Fruit fly (Drosophila melanogaster) S2 (cell line): ENCODE data around the gene Est-P.

ENCODE experiments used
- CG8478 ChIP-seq: fragments of >200 bp; optimal IDR thresholded peaks from 2 replicates; lab custom pipeline; 2018
- CTCF ChIP-seq, 2 experiments: fragments of >200 bp; optimal IDR thresholded peaks; 2 replicates each; lab custom pipeline; 2018

Est-P gene

DNA sequence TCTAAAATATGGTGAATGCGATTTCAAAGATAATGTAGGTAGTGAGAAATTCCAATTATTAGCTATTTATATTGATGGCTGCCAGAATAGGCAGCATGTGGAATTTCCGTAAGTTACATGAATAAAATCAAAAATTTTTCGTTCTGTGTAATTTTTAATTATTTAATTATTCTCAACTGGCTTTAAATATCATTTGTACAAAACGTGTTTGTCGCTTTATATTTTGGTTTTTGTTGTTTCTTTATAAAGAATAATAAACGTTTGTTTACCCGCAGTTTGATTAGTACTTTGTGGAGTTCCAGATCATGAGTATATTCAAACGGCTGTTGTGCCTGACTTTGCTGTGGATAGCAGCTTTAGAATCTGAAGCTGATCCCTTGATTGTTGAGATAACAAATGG lies at the start of gene Est-P:
Est-P (plus strand) TSS at position 301 of the 400 bp plus-strand sequence.
- TF ChIP-seq CG8478 (lab: Kevin White, UChicago): no peak
- no peak for TF ChIP-seq CTCF (optimal IDR thresholded peaks at IDR 0.05; lab: Kevin White, UChicago)

DNA sequence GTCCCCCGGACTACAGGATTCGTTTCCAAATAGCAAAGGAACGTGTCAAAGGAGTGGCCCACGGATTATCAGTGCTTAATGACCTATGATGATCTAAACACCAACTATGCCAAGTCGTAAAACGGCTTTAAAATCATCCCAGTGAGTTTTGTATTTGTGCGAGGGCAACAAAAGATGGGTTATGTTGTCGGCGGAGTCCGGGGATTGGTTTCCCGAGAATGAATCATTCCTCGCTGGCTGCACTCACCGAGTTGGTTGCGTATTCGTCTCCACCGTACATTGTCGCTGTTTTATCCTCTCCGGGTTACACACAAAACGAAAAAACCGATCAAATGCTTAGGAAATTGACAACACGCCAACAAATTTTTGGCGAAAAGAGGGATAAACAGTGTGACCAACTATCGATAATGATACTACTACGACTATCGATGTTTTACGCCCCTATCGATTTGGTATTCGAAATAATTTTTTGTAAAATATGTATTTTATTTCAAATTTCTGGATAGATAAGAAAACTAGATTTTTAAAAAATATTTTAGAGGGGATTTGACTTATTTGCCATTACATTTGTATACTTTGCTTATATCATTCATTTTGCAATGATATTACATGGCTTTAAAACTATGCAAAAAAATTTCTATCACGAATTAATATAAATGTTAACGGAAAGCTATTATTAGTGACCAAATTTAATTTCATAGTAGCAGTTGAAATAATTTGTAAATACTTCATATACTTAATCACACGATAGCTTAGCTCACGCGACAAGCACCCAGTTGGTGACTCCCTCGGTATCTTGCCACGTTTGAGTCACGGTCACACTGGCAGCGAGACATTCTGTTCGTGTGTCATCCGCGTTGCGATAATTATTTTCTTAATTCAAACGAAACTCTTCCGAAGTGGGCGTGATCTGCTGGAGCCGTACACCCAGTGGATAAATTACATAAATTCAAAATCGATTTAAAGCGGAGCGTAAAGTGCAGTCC lies 44.5 kb upstream of the Est-P start, which contains the start of the genes eIF3l and Nrx-IV:
eIF3l (minus strand) TSS at position 389 of the 986 bp plus-strand sequence.
Nrx-IV (plus strand) TSS at position 811 of the 986 bp plus-strand sequence.
- TF ChIP-seq CG8478 (lab: Kevin White, UChicago) (no peak), CTCF (optimal IDR thresholded peaks at IDR 0.05; lab: Kevin White, UChicago) (no peak)

DNA sequence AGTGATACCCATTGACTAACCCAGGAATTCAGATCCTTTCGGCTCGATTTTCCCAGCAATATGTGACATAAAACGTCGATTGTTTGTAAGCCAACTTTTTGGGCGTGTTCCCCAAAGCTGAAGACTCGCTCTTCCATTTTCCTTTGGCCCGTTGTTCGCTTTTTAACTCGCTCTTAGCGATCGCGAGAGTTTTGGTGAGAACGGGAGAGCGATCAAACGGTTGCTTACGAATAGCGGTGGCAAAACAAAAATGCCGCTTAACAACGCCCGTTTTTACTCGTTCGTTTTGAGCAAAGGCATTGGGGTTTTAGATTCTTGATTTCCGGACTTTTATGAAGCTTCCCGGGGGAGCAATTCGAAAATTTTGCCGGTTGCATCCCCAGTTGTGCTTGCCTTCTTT lies 43.6 kb upstream of the Est-P start:
- no peak for TF ChIP-seq CTCF (optimal IDR thresholded peaks at IDR 0.05; lab: Kevin White, UChicago)
- TF ChIP-seq CG8478 (lab: Kevin White, UChicago): no peak

DNA sequence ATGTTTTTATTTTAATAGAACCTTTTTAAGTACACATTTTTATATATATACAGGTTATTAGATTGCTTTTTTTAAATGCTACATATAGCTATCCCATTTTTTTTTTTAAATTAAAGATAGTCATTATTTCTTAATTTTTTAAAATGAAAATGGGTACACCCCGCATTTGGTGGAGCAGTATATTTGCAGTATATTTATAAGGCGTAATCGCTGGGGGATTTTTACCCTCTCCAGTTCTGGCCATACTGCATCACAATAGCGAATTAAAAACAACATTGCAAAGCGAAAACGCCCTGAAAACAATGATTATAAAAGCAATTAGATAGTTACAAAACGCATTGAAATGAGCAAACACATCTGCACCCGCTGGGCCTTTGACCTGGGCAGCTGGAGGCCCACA lies 41.5 kb upstream of the Est-P start, which contains the start of gene CG32099:
CG32099 (plus strand) TSS at position 250 of the 400 bp plus-strand sequence.
- no peak for TF ChIP-seq CTCF (optimal IDR thresholded peaks at IDR 0.05; lab: Kevin White, UChicago)
- no peak for TF ChIP-seq CG8478 (lab: Kevin White, UChicago)

DNA sequence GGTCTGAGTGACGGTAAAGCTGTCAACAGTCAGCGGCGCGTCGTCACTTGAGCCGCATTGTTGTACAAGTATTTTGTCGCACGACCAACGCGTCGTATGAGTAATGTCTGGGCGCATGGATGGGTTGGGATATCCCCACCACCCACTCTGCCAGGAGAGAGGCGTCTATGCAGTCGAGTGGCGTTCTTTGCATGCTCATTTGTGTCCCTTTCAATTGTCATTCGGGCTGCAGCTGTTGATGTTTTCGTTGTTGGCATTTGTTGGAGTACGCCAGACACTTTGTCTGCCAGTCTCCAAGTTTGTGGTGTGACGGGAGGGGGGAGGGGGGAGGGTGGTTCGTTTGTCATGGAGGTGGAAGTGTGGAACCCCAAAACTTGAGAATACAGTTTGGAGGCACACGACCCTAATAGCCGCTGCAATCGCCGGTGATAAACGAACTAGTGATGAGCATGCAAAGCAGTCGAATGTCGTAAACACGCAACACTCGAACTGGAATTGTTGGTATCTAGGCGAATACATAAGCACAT lies 28.3 kb upstream of the Est-P start:
- no peak for TF ChIP-seq CG8478 (lab: Kevin White, UChicago)
- no peak for TF ChIP-seq CTCF (optimal IDR thresholded peaks at IDR 0.05; lab: Kevin White, UChicago)

DNA sequence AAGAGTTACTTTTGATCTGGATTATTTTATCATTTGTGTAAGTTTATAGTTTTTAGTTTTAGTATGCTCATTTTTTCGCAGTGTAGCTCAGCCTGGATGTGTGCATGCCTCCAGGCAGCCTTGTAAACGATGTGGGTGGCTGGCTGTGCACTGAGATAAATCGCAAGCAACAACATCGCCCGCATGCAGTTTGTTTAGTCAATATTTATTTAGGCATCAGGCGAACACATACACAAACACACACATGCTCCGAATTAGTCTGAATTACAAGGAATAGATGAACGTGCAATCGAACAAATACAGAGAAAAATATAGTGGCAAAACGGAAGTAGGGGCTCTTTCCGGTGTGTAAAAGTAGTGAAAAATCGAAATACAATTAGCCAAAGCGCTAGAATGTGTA lies 27.5 kb upstream of the Est-P start:
- no peak for TF ChIP-seq CTCF (optimal IDR thresholded peaks at IDR 0.05; lab: Kevin White, UChicago)
- TF ChIP-seq CG8478 (lab: Kevin White, UChicago): no peak

DNA sequence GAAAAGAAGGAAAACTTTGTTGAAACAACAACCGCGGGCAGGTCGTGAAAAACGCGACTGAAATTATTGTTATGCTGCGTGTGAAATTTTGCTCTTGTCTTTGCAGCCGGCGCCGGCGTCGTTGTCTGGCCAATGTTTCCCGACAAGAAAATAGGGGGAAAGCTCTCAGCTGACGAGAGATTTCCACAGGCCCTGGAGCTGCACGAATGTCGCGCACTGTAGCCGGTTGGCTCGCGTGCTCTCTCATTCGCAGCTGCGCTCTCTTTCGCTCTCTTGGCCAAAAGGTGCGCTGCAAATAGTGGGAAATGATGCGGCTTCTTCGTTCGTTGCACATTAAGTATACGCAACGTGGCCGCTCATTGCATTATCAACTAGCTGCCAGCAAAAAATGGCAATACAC lies 26.8 kb upstream of the Est-P start, which contains the start of gene CG9760:
CG9760 (minus strand) TSS at position 43 of the 400 bp plus-strand sequence.
- TF ChIP-seq CTCF (optimal IDR thresholded peaks at IDR 0.05; lab: Kevin White, UChicago) (no peak), CG8478 (lab: Kevin White, UChicago) (no peak)

DNA sequence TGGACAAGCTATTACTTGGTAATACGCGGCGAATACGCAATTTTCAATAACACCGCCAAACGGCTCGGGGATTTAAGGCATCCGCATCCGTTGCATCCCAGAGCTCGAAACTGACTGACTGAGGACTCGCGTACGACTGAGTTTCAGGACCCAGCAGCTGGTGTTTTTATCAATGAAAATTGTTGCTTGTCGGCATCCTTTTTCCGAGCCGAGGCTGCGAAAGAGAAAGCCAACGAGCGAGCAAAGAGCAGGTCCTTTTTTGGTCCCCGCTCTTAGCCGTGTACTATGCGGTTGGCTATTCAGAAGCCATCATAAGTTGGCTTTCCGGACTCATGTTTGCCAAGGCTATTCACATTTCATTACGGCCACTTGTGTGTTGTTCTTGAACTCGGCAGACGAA lies 15.2 kb upstream of the Est-P start, which contains the start of gene Rh7:
Rh7 (minus strand) TSS at position 101 of the 400 bp plus-strand sequence.
- TF ChIP-seq CG8478 (lab: Kevin White, UChicago) (no peak), CTCF (optimal IDR thresholded peaks at IDR 0.05; lab: Kevin White, UChicago) (no peak)

DNA sequence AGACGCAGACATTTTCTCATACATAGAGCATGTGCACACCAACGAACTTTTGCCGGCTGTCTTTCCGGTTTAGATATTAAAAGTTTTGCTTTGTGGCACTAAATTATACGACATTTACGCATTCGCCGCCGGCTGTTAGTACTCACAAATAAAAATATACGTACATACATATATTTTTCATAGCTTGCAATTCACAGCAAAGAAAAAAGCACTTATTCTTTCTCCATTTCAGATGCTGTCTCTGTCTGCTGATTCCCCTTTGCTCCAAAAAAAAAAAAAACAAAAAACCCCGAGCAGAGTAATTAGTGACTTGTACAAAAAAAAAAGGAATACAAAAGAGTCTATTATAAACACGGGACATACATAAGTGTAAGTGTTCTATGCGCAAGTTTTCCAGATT lies 13.2 kb upstream of the Est-P start, which contains the start of gene CAH2:
CAH2 (plus strand) TSS at position 301 of the 400 bp plus-strand sequence.
- TF ChIP-seq CG8478 (lab: Kevin White, UChicago): no peak
- no peak for TF ChIP-seq CTCF (optimal IDR thresholded peaks at IDR 0.05; lab: Kevin White, UChicago)

DNA sequence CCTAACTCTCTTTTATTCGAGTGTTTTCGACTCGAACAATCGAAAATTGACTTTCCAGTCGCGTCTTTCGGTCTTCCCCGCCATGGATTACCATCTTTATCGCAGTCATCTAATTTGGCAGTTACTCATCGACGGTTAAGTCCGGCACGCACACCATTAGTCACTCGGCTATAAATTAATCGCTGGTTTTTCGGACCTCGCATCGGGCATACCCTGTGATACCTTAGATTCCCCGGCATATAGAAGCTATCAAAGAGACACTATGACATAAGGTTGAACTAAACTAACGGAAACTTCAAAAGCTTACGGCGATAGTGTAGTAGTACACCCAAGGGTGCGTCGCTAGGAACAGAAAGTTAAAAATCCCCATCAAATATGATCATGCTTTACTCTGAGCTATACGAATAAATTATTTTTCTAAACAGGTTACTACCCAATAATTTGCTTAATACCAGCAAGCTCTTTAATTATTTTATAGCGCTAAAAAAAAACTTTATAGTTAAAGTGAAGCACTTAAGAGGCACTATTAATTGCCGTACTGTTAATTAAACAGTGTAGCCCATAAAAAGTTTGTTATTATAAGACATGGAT lies 11.6 kb upstream of the Est-P start:
- no peak for TF ChIP-seq CTCF (optimal IDR thresholded peaks at IDR 0.05; lab: Kevin White, UChicago)
- no peak for TF ChIP-seq CG8478 (lab: Kevin White, UChicago)

DNA sequence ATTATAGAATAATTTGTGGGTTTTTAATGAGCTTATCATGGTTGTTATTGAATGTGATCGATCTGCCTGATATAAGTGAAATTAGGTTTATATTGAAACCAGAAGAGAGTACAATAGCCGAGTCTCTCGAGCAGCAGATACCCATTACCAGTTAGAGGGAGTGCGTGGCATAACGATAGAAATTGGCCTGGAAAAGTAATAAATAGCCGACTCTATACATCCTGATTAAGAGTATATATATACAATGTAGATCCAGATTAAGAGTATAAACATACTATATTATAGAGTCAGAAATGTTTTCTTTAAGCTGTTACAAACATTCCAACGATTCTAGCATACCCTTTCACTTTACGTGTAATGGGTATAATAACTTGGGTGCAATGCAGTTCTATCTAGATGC lies 6.6 kb upstream of the Est-P start:
- TF ChIP-seq CTCF (optimal IDR thresholded peaks at IDR 0.05; lab: Kevin White, UChicago): no peak
- no peak for TF ChIP-seq CG8478 (lab: Kevin White, UChicago)

DNA sequence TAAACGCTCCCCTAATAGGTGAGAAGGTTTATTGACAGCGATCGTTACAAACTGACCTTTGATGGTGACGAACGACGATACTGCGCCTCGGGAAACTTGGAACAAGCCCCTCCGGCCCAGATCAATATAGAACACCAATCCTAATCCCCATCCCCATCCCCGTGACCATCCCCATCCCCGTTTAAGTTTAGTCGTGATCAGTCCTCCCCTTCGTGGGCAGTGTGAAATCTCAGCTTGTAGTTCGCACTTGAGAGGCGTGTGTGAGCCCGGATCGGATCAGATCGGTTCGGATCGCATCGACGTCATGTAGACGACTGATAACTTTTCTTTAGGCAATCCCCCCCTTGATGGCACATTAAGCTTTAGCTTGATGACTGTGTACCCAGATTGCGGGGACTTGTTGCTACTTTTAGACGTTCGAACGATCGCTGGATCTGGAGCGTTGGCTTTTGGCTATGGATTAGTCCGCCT lies 5.9 kb upstream of the Est-P start, which contains the start of gene Miox:
Miox (plus strand) TSS at position 421 of the 471 bp plus-strand sequence.
- no peak for TF ChIP-seq CTCF (optimal IDR thresholded peaks at IDR 0.05; lab: Kevin White, UChicago)
- TF ChIP-seq CG8478 (lab: Kevin White, UChicago): no peak

DNA sequence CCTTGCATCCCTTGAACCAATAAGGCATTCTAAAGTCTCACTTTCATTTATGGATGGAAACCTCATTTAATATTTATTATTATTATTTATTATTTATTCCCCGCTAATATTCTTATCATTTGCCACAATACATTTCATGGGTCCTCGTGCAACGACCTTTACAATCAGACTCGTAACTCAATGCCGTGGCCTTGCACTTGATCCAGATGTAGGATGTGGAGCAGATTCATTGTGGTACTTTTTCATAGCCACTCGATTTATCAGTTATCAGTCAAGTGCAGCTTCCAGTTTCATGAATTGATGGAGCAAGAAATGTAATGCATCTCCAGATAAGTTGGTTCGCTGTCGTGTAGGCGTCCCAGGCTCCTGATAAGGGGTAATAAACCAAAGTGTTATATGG lies 5.2 kb upstream of the Est-P start:
- TF ChIP-seq CG8478 (lab: Kevin White, UChicago) (no peak), CTCF (optimal IDR thresholded peaks at IDR 0.05; lab: Kevin White, UChicago) (no peak)

DNA sequence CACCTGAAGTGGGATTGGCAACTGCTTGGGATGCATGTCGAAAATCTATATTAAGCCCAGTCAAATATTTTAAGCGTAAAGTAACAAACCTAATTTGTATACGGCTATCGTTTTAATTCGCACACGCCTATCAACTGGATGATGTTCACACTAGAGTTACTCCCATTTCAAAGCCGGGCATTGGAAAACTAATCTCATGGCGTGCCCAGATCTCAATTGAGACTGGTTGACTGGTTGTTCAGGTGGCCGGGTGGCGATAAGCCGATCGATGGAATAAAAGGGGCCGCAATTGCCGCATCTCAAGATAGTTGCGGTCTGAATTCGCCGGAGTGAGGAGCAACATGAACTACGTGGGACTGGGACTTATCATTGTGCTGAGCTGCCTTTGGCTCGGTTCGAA lies 2.0 kb upstream of the Est-P start, which contains the start of gene Est-6:
Est-6 (plus strand) TSS at position 301 of the 400 bp plus-strand sequence.
- no peak for TF ChIP-seq CG8478 (lab: Kevin White, UChicago)
- no peak for TF ChIP-seq CTCF (optimal IDR thresholded peaks at IDR 0.05; lab: Kevin White, UChicago)
